Fruit fly (Drosophila melanogaster): Measurements from ENCODE around the gene CG12746.

Gene CG12746

DNA sequence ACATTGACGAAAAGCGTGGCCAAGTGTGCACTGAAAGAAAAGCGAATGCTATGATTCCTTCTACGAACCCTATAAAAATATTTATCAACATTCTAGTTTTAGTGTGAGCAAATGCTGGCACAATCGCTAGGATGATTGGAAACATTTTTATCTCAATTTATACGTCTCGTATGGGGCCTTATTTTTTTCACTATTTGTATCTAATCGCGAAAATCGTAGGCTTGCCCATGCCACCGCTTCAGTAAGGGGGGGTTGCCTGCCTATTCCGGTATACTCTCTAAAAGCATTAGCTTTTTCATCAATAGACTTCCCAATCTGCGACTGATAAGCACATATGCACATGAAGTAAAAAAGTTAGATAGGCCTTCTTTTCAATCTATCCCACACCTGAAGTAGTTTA lies 958 bp downstream of the CG12746 start (continued):
- no peak for TF ChIP-seq CG7928 (GFP tag; optimal IDR thresholded peaks at IDR 0.05)
- TF ChIP-seq ara (GFP tag; IDR thresholded peaks at IDR 0.05) = peak; percentile 83
- TF ChIP-seq dan (GFP tag; IDR thresholded peaks at IDR 0.05) = 0 out of 2 replicates have a peak, but pooled peaks have one; percentile 26
- TF ChIP-seq H2.0 (GFP tag; IDR thresholded peaks at IDR 0.05) = peak; percentile 85
- TF ChIP-seq sens-2 (GFP tag; IDR thresholded peaks at IDR 0.05) = peak; percentile 77
- no peak for TF ChIP-seq TFAM (GFP tag; optimal IDR thresholded peaks at IDR 0.05)
- no peak for TF ChIP-seq pita (GFP tag; optimal IDR thresholded peaks at IDR 0.05)
- TF ChIP-seq MTF-1 (GFP tag; optimal IDR thresholded peaks at IDR 0.05; ENCODE audit: borderline replicate concordance) = peak; percentile 40
- no peak for TF ChIP-seq Scr (GFP tag; IDR thresholded peaks at IDR 0.05; ENCODE audit: partially characterized antibody)
- peak; percentile 80 for TF ChIP-seq CG15514 (GFP tag; optimal IDR thresholded peaks at IDR 0.05)
- peak; percentile 86 for TF ChIP-seq Taf1 (GFP tag; IDR thresholded peaks at IDR 0.05)
- TF ChIP-seq Neu2 (GFP tag; optimal IDR thresholded peaks at IDR 0.05; ENCODE audit: borderline replicate concordance) = no peak
- peak; percentile 52 for TF ChIP-seq CG12155 (GFP tag; optimal IDR thresholded peaks at IDR 0.05)
- no peak for TF ChIP-seq Sox102F (GFP tag; optimal IDR thresholded peaks at IDR 0.05)
- peak; percentile 6 for TF ChIP-seq CG3995 (GFP tag; optimal IDR thresholded peaks at IDR 0.05)
- peak; percentile 19 for TF ChIP-seq CG4707 (GFP tag; optimal IDR thresholded peaks at IDR 0.05)
- peak; percentile 60 for TF ChIP-seq en (GFP tag; optimal IDR thresholded peaks at IDR 0.05)
- TF ChIP-seq CG14014 (GFP tag; IDR thresholded peaks at IDR 0.05) = peak; percentile 89
- TF ChIP-seq fd3F (GFP tag; optimal IDR thresholded peaks at IDR 0.05) = peak; percentile 73
- peak; percentile 52 for TF ChIP-seq Max (GFP tag; optimal IDR thresholded peaks at IDR 0.05)
- peak; percentile 41 for TF ChIP-seq run (tag; optimal IDR thresholded peaks at IDR 0.05)
- TF ChIP-seq HmgZ (tag; optimal IDR thresholded peaks at IDR 0.05) = peak; percentile 84
- peak; percentile 42; the same call in 1 of the 2 replicates for TF ChIP-seq dimm (GFP tag; IDR thresholded peaks at IDR 0.05)
- peak; percentile 9 for TF ChIP-seq CG2116 (GFP tag; optimal IDR thresholded peaks at IDR 0.05)
- TF ChIP-seq sug (tag; optimal IDR thresholded peaks at IDR 0.05) = peak; percentile 95
- TF ChIP-seq CG8944 (GFP tag; optimal IDR thresholded peaks at IDR 0.05) = peak; percentile 60
- TF ChIP-seq CG11085 (GFP tag; IDR thresholded peaks at IDR 0.05) = peak; percentile 55
- peak; percentile 40 for TF ChIP-seq slou (GFP tag; optimal IDR thresholded peaks at IDR 0.05)
- TF ChIP-seq CG4617 (GFP tag; optimal IDR thresholded peaks at IDR 0.05; ENCODE audit: borderline replicate concordance) = no peak
- no peak for TF ChIP-seq ham (GFP tag; IDR thresholded peaks at IDR 0.05)
- TF ChIP-seq CG8359 (GFP tag; optimal IDR thresholded peaks at IDR 0.05; ENCODE audit: borderline replicate concordance) = peak; percentile 5
- TF ChIP-seq GATAe (GFP tag; conservative IDR thresholded peaks at IDR 0.05) = peak; percentile 94
- peak; percentile 84 for TF ChIP-seq CG12659 (GFP tag; optimal IDR thresholded peaks at IDR 0.05)
- TF ChIP-seq CG18011 (GFP tag; optimal IDR thresholded peaks at IDR 0.05) = peak; percentile 61
- TF ChIP-seq nerfin-1 (tag; optimal IDR thresholded peaks at IDR 0.05) = peak; percentile 60
- TF ChIP-seq CG17328 (GFP tag; IDR thresholded peaks at IDR 0.05) = peak; percentile 80
- TF ChIP-seq nmo (GFP tag; optimal IDR thresholded peaks at IDR 0.05) = peak; percentile 81
- no peak for TF ChIP-seq ab (GFP tag; optimal IDR thresholded peaks at IDR 0.05)
- TF ChIP-seq CG31365 (tag; optimal IDR thresholded peaks at IDR 0.05) = peak; percentile 51
- TF ChIP-seq CG6791 (GFP tag; IDR thresholded peaks at IDR 0.05; ENCODE audit: partially characterized antibody) = no peak
- peak; percentile 75 for TF ChIP-seq CG3281 (GFP tag; optimal IDR thresholded peaks at IDR 0.05)
- TF ChIP-seq kni (GFP tag; optimal IDR thresholded peaks at IDR 0.05) = no peak
- peak; percentile 4 for TF ChIP-seq pzg (GFP tag; optimal IDR thresholded peaks at IDR 0.05)
- TF ChIP-seq CG32767 (GFP tag; IDR thresholded peaks at IDR 0.05) = peak; percentile 67; the same call in 1 of the 2 replicates
- TF ChIP-seq sc (optimal IDR thresholded peaks at IDR 0.05) = no peak
- TF ChIP-seq sc (GFP tag; optimal IDR thresholded peaks at IDR 0.05) = peak; percentile 74
- peak; percentile 41; the same call in 1 of the 2 replicates for TF ChIP-seq CG10321 (GFP tag; IDR thresholded peaks at IDR 0.05)
- peak; percentile 68 for TF ChIP-seq CG3407 (GFP tag; optimal IDR thresholded peaks at IDR 0.05)
- no peak for TF ChIP-seq CG8290 (GFP tag; optimal IDR thresholded peaks at IDR 0.05)
- TF ChIP-seq CG8290 (tag; optimal IDR thresholded peaks at IDR 0.05) = peak in 1 of 2 experiments; percentile 84
- peak; percentile 86 for TF ChIP-seq CG15269 (tag; optimal IDR thresholded peaks at IDR 0.05)

Data from whole organism, embryonic.